Fruit fly (Drosophila melanogaster): ENCODE results near the gene Sod1.
A peak's percentile ranks its signal among the peaks of the same experiment; 100 is the strongest.

Gene Sod1

dm6 chr3L:11069764-11070163 is 43.8 kb downstream of the Sod1 start, which contains the start of gene CG6310 (continued):
- TF ChIP-seq CG15073 (GFP tag; optimal IDR thresholded peaks at IDR 0.05) (peak; percentile 75), CG6765 (GFP tag; optimal IDR thresholded peaks at IDR 0.05) (no peak), CG17385 (GFP tag; optimal IDR thresholded peaks at IDR 0.05) (no peak), mirr (GFP tag; optimal IDR thresholded peaks at IDR 0.05) (no peak), tgo (GFP tag; IDR thresholded peaks at IDR 0.05) (no peak), CG10366 (GFP tag; IDR thresholded peaks at IDR 0.05) (no peak)

DNA sequence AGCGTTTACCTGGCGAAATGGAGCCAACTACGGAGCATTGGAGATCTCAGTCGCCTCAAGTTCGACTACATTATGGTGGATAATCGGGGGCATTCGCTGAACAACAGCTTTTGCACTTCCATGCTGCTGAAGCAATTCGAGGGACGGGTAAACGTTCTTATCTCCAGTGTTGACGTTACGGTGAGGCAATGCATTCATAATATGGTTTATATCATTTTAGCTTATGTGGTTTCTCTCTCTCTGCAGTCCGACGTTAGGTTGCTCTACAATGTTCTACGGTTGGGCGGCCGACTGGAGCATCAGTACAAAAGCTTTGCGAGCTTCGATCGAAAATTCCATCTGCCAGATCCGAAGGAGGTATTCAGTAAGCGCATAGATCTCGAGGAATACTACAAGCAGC is 47.7 kb downstream of the Sod1 start:
- no peak for TF ChIP-seq nau (GFP tag; optimal IDR thresholded peaks at IDR 0.05)
- TF ChIP-seq CG13296 (GFP tag; optimal IDR thresholded peaks at IDR 0.05): peak; percentile 48
- 0 out of 3 replicates have a peak, but pooled peaks have one; percentile 25 for TF ChIP-seq ci (GFP tag; IDR thresholded peaks at IDR 0.05)
- no peak for TF ChIP-seq CG10366 (GFP tag; IDR thresholded peaks at IDR 0.05)
- peak; percentile 64 for TF ChIP-seq Med (GFP tag)
- no peak for TF ChIP-seq tap (tag; optimal IDR thresholded peaks at IDR 0.05)
- peak; percentile 48 for TF ChIP-seq nom (GFP tag; optimal IDR thresholded peaks at IDR 0.05)
- no peak for TF ChIP-seq yki (optimal IDR thresholded peaks at IDR 0.05)

DNA sequence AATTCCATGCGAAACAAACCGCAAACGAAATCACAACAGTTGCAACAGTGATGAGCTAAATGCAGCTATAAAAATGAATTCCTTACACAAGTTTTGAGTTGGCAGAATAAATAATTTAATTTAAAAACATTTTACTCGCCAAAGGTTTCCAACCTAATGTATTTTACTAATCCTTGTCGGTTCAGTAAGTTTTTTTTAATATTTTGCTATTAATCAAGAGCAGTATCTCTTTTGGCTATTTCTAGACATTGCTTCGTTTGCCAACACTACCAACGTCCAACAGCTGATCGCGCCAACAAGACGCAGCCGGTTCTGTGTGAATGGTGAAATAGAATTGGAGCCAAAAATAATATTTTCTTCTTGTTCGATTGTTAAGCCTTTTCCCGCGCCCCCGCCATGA is 48.9 kb downstream of the Sod1 start, which contains the start of the genes CG32075, CG45101 and SuUR:
TSS of gene CG32075 (minus strand) at position 253 of the 400 bp plus-strand sequence.
TSS of gene CG45101 (plus strand) at position 303 of the 400 bp plus-strand sequence.
TSS of gene SuUR (plus strand) at position 303 of the 400 bp plus-strand sequence.
- TF ChIP-seq B-H1 (GFP tag; IDR thresholded peaks at IDR 0.05): peak; percentile 75
- no peak; the same call in 1 of the 2 replicates for TF ChIP-seq NFAT (GFP tag; IDR thresholded peaks at IDR 0.05)
- TF ChIP-seq CG30431 (GFP tag; optimal IDR thresholded peaks at IDR 0.05): peak; percentile 81
- peak; percentile 59 for TF ChIP-seq Vsx1 (GFP tag; optimal IDR thresholded peaks at IDR 0.05)
- TF ChIP-seq CG1792 (GFP tag; optimal IDR thresholded peaks at IDR 0.05): peak; percentile 69
- TF ChIP-seq Hr51 (GFP tag; optimal IDR thresholded peaks at IDR 0.05): peak; percentile 83 to 93
- peak; percentile 58 for TF ChIP-seq CG7271 (tag; optimal IDR thresholded peaks at IDR 0.05)
- peak; percentile 88 for TF ChIP-seq ab (GFP tag; optimal IDR thresholded peaks at IDR 0.05)
- TF ChIP-seq H2.0 (GFP tag; IDR thresholded peaks at IDR 0.05): peak; percentile 90
- TF ChIP-seq CG2875 (GFP tag; optimal IDR thresholded peaks at IDR 0.05): peak; percentile 39
- no peak for TF ChIP-seq CG8478 (optimal IDR thresholded peaks at IDR 0.05)
- TF ChIP-seq chinmo (GFP tag; IDR thresholded peaks at IDR 0.05; ENCODE audit: partially characterized antibody): no peak
- TF ChIP-seq kni (GFP tag; optimal IDR thresholded peaks at IDR 0.05): no peak
- TF ChIP-seq CG7372 (GFP tag; IDR thresholded peaks at IDR 0.05): peak; percentile 80
- TF ChIP-seq cas (GFP tag; IDR thresholded peaks at IDR 0.05): peak; percentile 62
- TF ChIP-seq kah (GFP tag; optimal IDR thresholded peaks at IDR 0.05): peak; percentile 32
- TF ChIP-seq Sox100B (GFP tag; optimal IDR thresholded peaks at IDR 0.05): peak; percentile 77
- TF ChIP-seq sna (GFP tag; IDR thresholded peaks at IDR 0.05; ENCODE audit: partially characterized antibody): no peak
- peak; percentile 99 for TF ChIP-seq sens (GFP tag)
- peak; percentile 74 for TF ChIP-seq rib (GFP tag; IDR thresholded peaks at IDR 0.05)
- TF ChIP-seq sens-2 (GFP tag; IDR thresholded peaks at IDR 0.05): peak; percentile 65
- peak in 1 of 2 experiments; percentile 35 for TF ChIP-seq Eip74EF (GFP tag; optimal IDR thresholded peaks at IDR 0.05)
- TF ChIP-seq prd (optimal IDR thresholded peaks at IDR 0.05): no peak
- TF ChIP-seq prd (GFP tag; IDR thresholded peaks at IDR 0.05): peak; percentile 95
- TF ChIP-seq pros (GFP tag; optimal IDR thresholded peaks at IDR 0.05): no peak
- peak; percentile 94 for TF ChIP-seq tgo (GFP tag; IDR thresholded peaks at IDR 0.05)
- TF ChIP-seq Adf1 (GFP tag; IDR thresholded peaks at IDR 0.05): peak; percentile 66
- TF ChIP-seq gfzf (GFP tag; optimal IDR thresholded peaks at IDR 0.05): peak; percentile 5
- TF ChIP-seq nerfin-2 (GFP tag; IDR thresholded peaks at IDR 0.05; ENCODE audit: partially characterized antibody): no peak
- peak; percentile 90 for TF ChIP-seq chm (GFP tag; IDR thresholded peaks at IDR 0.05)
- TF ChIP-seq CG31388 (GFP tag; optimal IDR thresholded peaks at IDR 0.05): peak; percentile 39
- TF ChIP-seq sr (GFP tag; IDR thresholded peaks at IDR 0.05): no peak
- TF ChIP-seq CG2199 (GFP tag; IDR thresholded peaks at IDR 0.05): peak; percentile 56; the same call in 1 of the 3 replicates
- peak; percentile 58 for TF ChIP-seq CrebB (tag; optimal IDR thresholded peaks at IDR 0.05)
- peak; percentile 67 for TF ChIP-seq jing (GFP tag; optimal IDR thresholded peaks at IDR 0.05)
- TF ChIP-seq CHES-1-like (GFP tag; optimal IDR thresholded peaks at IDR 0.05): peak; percentile 92
- TF ChIP-seq dan (GFP tag; IDR thresholded peaks at IDR 0.05): peak; percentile 55; the same call in 1 of the 2 replicates

Data from whole organism, embryonic.